Fruit fly (Drosophila melanogaster) whole organism, prepupa: ENCODE measurements around the gene shd.

Source experiments
- Blimp-1 ChIP-seq: fragments of 200-800 bp; sonication (Bioruptor generic); optimal IDR thresholded peaks from 3 replicates; lab custom pipeline; 2017; ENCODE audit warnings: missing biosample characterization, missing genetic modification characterization, mild to moderate bottlenecking, moderate library complexity, missing genetic modification reagents
- CG10669 ChIP-seq: fragments of 200-800 bp; sonication (Bioruptor generic); optimal IDR thresholded peaks from 3 replicates; lab custom pipeline; 2018; ENCODE audit warnings: missing biosample characterization, mild to moderate bottlenecking, missing genetic modification characterization, moderate library complexity
- CG11294 ChIP-seq: fragments of 200-800 bp; sonication (Bioruptor generic); IDR thresholded peaks from 2 replicates; pipeline ENCODE4 v1.3.6; 2022; ENCODE audit warnings: missing biosample characterization, missing genetic modification characterization
- CG15336 ChIP-seq: fragments of 200-800 bp; sonication (Bioruptor generic); IDR thresholded peaks from 2 replicates; pipeline ENCODE4 v1.3.6; 2022; ENCODE audit warnings: missing biosample characterization, missing genetic modification characterization
- CG16779 ChIP-seq: fragments of 200-800 bp; sonication (Bioruptor generic); optimal IDR thresholded peaks from 3 replicates; lab custom pipeline; 2017; ENCODE audit warnings: missing biosample characterization, mild to moderate bottlenecking, missing genetic modification characterization
- CG3032 ChIP-seq: fragments of 200-800 bp; optimal IDR thresholded peaks from 2 replicates; lab custom pipeline; 2019; ENCODE audit warnings: missing biosample characterization, mild to moderate bottlenecking, missing genetic modification characterization, moderate library complexity
- CG31627 ChIP-seq: fragments of 200-800 bp; sonication (Bioruptor generic); optimal IDR thresholded peaks from 3 replicates; lab custom pipeline; 2016; ENCODE audit warnings: missing biosample characterization, missing genetic modification characterization
- CG34406 ChIP-seq: fragments of 200-800 bp; sonication (Bioruptor generic); optimal IDR thresholded peaks from 3 replicates; lab custom pipeline; 2016; ENCODE audit warnings: missing biosample characterization, missing genetic modification characterization
- CG3919 ChIP-seq: fragments of 200-800 bp; sonication (Bioruptor generic); optimal IDR thresholded peaks from 3 replicates; lab custom pipeline; 2016; ENCODE audit warnings: missing biosample characterization, missing genetic modification characterization
- CG6163 ChIP-seq: fragments of 200-800 bp; sonication (Bioruptor generic); IDR thresholded peaks from 3 replicates; pipeline ENCODE4 v1.3.6; 2022; ENCODE audit warnings: missing biosample characterization, missing genetic modification characterization
- CG6276 ChIP-seq: fragments of 200-800 bp; sonication (Bioruptor generic); optimal IDR thresholded peaks from 2 replicates; lab custom pipeline; 2017; ENCODE audit warnings: missing biosample characterization, mild to moderate bottlenecking, missing genetic modification characterization
- CG6792 ChIP-seq: fragments of 200-800 bp; sonication (Bioruptor generic); optimal IDR thresholded peaks from 3 replicates; lab custom pipeline; 2016; ENCODE audit warnings: missing biosample characterization, missing genetic modification characterization
- CG8319 ChIP-seq: fragments of 200-800 bp; sonication (Bioruptor generic); optimal IDR thresholded peaks from 3 replicates; lab custom pipeline; 2016; ENCODE audit warnings: missing biosample characterization, missing genetic modification characterization
- CG9139 ChIP-seq: fragments of 200-800 bp; sonication (Bioruptor generic); optimal IDR thresholded peaks from 3 replicates; lab custom pipeline; 2017; ENCODE audit warnings: missing biosample characterization, mild to moderate bottlenecking, missing genetic modification characterization
- Eip78C ChIP-seq: fragments of 200-800 bp; sonication (Bioruptor generic); peaks from one replicate; lab custom pipeline; 2016; ENCODE audit warnings: missing biosample characterization, missing genetic modification characterization
- Eip93F ChIP-seq: fragments of 200-800 bp; sonication (Bioruptor generic); optimal IDR thresholded peaks from 2 replicates; lab custom pipeline; 2016; ENCODE audit warnings: missing biosample characterization, mild to moderate bottlenecking, missing genetic modification characterization
- Gug ChIP-seq: fragments of 200-800 bp; sonication (Bioruptor generic); IDR thresholded peaks from 2 replicates; pipeline ENCODE4 v1.3.6; 2022; ENCODE audit warnings: missing biosample characterization, missing genetic modification characterization
- Hr39 ChIP-seq: fragments of 200-800 bp; sonication (Bioruptor generic); optimal IDR thresholded peaks from 2 replicates; lab custom pipeline; 2016; ENCODE audit warnings: missing biosample characterization, missing genetic modification characterization
- Hr4 ChIP-seq: fragments of 200-800 bp; sonication (Bioruptor generic); optimal IDR thresholded peaks from 3 replicates; lab custom pipeline; 2016; ENCODE audit warnings: missing biosample characterization, missing genetic modification characterization
- Lpt ChIP-seq: fragments of 200-800 bp; sonication (Bioruptor generic); optimal IDR thresholded peaks from 3 replicates; lab custom pipeline; 2016; ENCODE audit warnings: missing biosample characterization, missing genetic modification characterization
- Met ChIP-seq: fragments of 200-800 bp; sonication (Bioruptor generic); optimal IDR thresholded peaks from 3 replicates; lab custom pipeline; 2016; ENCODE audit warnings: missing biosample characterization, missing genetic modification characterization
- OdsH ChIP-seq: fragments of 200-800 bp; sonication (Bioruptor generic); optimal IDR thresholded peaks from 3 replicates; lab custom pipeline; 2016; ENCODE audit warnings: missing biosample characterization, missing genetic modification characterization
- Smox ChIP-seq: fragments of 200-800 bp; sonication (Bioruptor generic); optimal IDR thresholded peaks from 3 replicates; lab custom pipeline; 2016; ENCODE audit warnings: missing biosample characterization, missing genetic modification characterization
- Sox102F ChIP-seq: fragments of 200-800 bp; sonication (Bioruptor generic); optimal IDR thresholded peaks from 2 replicates; lab custom pipeline; 2016; ENCODE audit warnings: missing biosample characterization, mild to moderate bottlenecking, missing genetic modification characterization
- Sox15 ChIP-seq: fragments of 200-800 bp; sonication (Bioruptor generic); optimal IDR thresholded peaks from 3 replicates; lab custom pipeline; 2016; ENCODE audit warnings: missing biosample characterization, missing genetic modification characterization
- achi ChIP-seq: fragments of 200-800 bp; sonication (Bioruptor generic); optimal IDR thresholded peaks from 3 replicates; lab custom pipeline; 2016; ENCODE audit warnings: missing biosample characterization, missing genetic modification characterization
- acj6 ChIP-seq: fragments of 200-800 bp; sonication (Bioruptor generic); optimal IDR thresholded peaks from 3 replicates; lab custom pipeline; 2016; ENCODE audit warnings: missing biosample characterization, missing genetic modification characterization
- eg ChIP-seq: fragments of 200-800 bp; sonication (Bioruptor generic); IDR thresholded peaks from 3 replicates; pipeline ENCODE4 v1.3.6; 2022; ENCODE audit warnings: missing biosample characterization, missing genetic modification characterization
- esn ChIP-seq: fragments of 200-800 bp; sonication (Bioruptor generic); optimal IDR thresholded peaks from 2 replicates; lab custom pipeline; 2016; ENCODE audit warnings: missing biosample characterization, mild to moderate bottlenecking, missing genetic modification characterization, moderate library complexity
- fd59A ChIP-seq: fragments of 200-800 bp; sonication (Bioruptor generic); optimal IDR thresholded peaks from 2 replicates; lab custom pipeline; 2017; ENCODE audit warnings: missing biosample characterization, mild to moderate bottlenecking, missing genetic modification characterization, missing genetic modification reagents
- lz ChIP-seq: fragments of 200-800 bp; sonication (Bioruptor generic); optimal IDR thresholded peaks from 3 replicates; lab custom pipeline; 2016; ENCODE audit warnings: missing biosample characterization, missing genetic modification characterization
- salr ChIP-seq, 2 experiments: fragments of 200-800 bp; sonication (Bioruptor generic); optimal IDR thresholded peaks; 3 replicates each; lab custom pipeline; 2016 to 2018; ENCODE audit warnings: missing biosample characterization in 2 of 2, missing genetic modification characterization in 2 of 2, mild to moderate bottlenecking in 1 of 2
- spab ChIP-seq: fragments of 200-800 bp; sonication (Bioruptor generic); optimal IDR thresholded peaks from 2 replicates; lab custom pipeline; 2017; ENCODE audit warnings: missing biosample characterization, mild to moderate bottlenecking, missing genetic modification characterization, missing genetic modification reagents
- ss ChIP-seq, 2 experiments: fragments of 200-800 bp; sonication (Bioruptor generic); optimal IDR thresholded peaks; 2 replicates in 1 of 2; 3 replicates in 1 of 2; lab custom pipeline; 2017 to 2018; ENCODE audit warnings: mild to moderate bottlenecking in 2 of 2, missing biosample characterization in 2 of 2, missing genetic modification characterization in 2 of 2, moderate library complexity in 1 of 2
- svp ChIP-seq: fragments of 200-800 bp; sonication (Bioruptor generic); peaks from one replicate; lab custom pipeline; 2016; ENCODE audit warnings: missing biosample characterization, missing genetic modification characterization
- vri ChIP-seq: fragments of 200-800 bp; sonication (Bioruptor generic); optimal IDR thresholded peaks from 3 replicates; lab custom pipeline; 2016; ENCODE audit warnings: missing biosample characterization, mild to moderate bottlenecking, missing genetic modification characterization

shd gene

DNA sequence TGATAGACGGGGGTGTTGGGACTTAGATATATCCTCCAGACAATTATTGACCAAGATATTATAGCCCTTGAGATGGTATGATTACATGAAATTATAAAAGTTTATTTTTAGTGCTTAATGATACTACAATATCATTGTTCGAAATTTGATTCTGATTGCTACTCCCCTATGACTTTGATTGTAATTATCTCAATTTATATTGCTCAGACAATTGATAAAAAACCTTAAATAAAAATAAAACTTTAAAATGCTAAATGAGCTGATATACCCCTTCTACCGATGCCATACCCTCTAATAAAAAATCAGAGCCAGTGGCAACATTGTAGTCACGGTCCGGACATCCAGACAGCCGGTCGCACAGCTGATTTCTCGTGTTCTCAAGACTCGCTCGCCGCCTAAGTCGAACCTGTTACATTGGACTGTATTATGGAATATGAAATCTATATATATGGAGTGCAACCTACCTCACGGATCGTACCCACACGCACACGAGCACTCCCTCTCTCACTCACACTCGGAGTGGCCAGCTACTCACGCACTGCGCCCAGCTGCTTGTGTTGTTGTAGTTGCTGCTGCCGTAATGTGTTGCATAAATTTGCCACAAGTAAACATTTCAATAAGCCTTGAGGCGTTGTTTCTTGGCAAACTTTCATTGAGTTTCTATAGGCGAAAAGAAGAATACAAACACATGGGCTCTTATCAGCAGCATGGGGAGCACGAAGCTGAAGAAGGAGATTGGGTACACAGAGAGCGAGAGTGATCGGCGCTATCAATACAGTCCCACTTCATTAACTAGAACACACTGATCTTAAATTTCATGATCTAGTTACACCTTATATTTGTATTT, 1.1 kb upstream of the shd start (continued):
- TF ChIP-seq Lpt = peak; percentile 64
- peak; percentile 69 for TF ChIP-seq CG10669 (GFP tag; lab: Kevin White, UChicago)
- TF ChIP-seq Met = no peak
- no peak for TF ChIP-seq Blimp-1 (GFP tag; lab: Kevin White, UChicago)
- no peak for TF ChIP-seq CG34406
- TF ChIP-seq Eip93F (GFP tag; lab: Kevin White, UChicago) = no peak
- TF ChIP-seq Sox15 (GFP tag; lab: Kevin White, UChicago) = no peak
- TF ChIP-seq spab (GFP tag; lab: Kevin White, UChicago) = peak; percentile 56
- TF ChIP-seq esn (GFP tag; lab: Kevin White, UChicago) = peak; percentile 32
- TF ChIP-seq CG6792 (GFP tag; lab: Kevin White, UChicago) = peak; percentile 31
- TF ChIP-seq Smox (GFP tag; lab: Kevin White, UChicago) = peak; percentile 6
- TF ChIP-seq CG9139 (GFP tag; lab: Kevin White, UChicago) = peak; percentile 15
- TF ChIP-seq eg (GFP tag; lab: Robert Waterston, UW) = peak; percentile 62
- no peak for TF ChIP-seq CG11294 (GFP tag; lab: Robert Waterston, UW)
- peak; percentile 35; the same call in 2 of the 3 replicates for TF ChIP-seq CG6163
- TF ChIP-seq CG3032 (tag; lab: Kevin White, UChicago) = peak; percentile 79
- TF ChIP-seq CG3919 (GFP tag; lab: Kevin White, UChicago) = peak; percentile 71
- TF ChIP-seq achi = peak; percentile 46
- TF ChIP-seq CG6276 = peak; percentile 49
- TF ChIP-seq OdsH = peak; percentile 76
- peak; percentile 43 for TF ChIP-seq CG16779 (tag; lab: Kevin White, UChicago)
- TF ChIP-seq Gug (GFP tag; lab: Robert Waterston, UW) = peak; percentile 51; the same call in 1 of the 2 replicates

DNA sequence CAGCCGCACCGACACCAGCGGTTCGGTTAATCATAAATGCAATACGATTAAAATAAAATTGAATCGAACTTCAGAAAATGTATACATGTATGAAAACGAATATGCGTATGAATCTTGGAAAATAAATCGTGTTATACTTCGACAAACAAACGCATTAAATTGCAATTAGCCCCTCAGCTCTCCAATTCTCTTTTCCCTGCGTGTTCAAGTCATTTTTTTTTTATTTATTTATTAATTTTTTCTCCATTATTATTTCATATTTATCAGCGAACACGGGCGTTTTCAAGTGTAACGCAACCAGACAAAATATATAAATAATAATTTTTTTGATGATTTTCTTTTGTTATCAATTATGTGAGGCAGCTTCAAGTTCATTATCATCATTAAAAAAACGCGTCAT, 929 bp downstream of the shd start:
- TF ChIP-seq CG11294 (GFP tag; lab: Robert Waterston, UW) (no peak), fd59A (GFP tag; lab: Kevin White, UChicago) (no peak), CG31627 (GFP tag; lab: Kevin White, UChicago) (no peak), Hr39 (peak; percentile 12), Hr4 (no peak), Blimp-1 (GFP tag; lab: Kevin White, UChicago) (no peak), CG15336 (GFP tag; lab: Robert Waterston, UW) (no peak), acj6 (peak; percentile 7), esn (GFP tag; lab: Kevin White, UChicago) (peak; percentile 29), vri (GFP tag; lab: Kevin White, UChicago) (no peak), Eip78C (GFP tag; lab: Kevin White, UChicago) (peak; percentile 24), spab (GFP tag; lab: Kevin White, UChicago) (no peak), ss (GFP tag; optimal IDR thresholded peaks at IDR 0.05; lab: Kevin White, UChicago) (no peak), svp (GFP tag; lab: Kevin White, UChicago) (peak; percentile 57), Sox102F (GFP tag; lab: Kevin White, UChicago) (peak; percentile 32), CG10669 (GFP tag; lab: Kevin White, UChicago) (no peak), CG8319 (no peak), Met (peak; percentile 36), Smox (GFP tag; lab: Kevin White, UChicago) (peak; percentile 24), Sox15 (GFP tag; lab: Kevin White, UChicago) (no peak), CG9139 (GFP tag; lab: Kevin White, UChicago) (no peak), lz (GFP tag; lab: Kevin White, UChicago) (peak; percentile 6), CG34406 (no peak), salr (GFP tag; optimal IDR thresholded peaks at IDR 0.05; lab: Kevin White, UChicago) (no peak)
